Fruit fly (Drosophila melanogaster) whole organism, embryonic: ENCODE measurements around the gene Muc14A.

Experiments used
- Aef1 ChIP-seq: fragments of 200-800 bp; sonication (Bioruptor generic); IDR thresholded peaks from 3 replicates; pipeline ENCODE4 v1.3.6; 2022; ENCODE audit warnings: missing biosample characterization, missing genetic modification characterization
- Atf6 ChIP-seq: fragments of 200-800 bp; sonication (Bioruptor generic); IDR thresholded peaks from 2 replicates; pipeline ENCODE4 v1.3.6; 2022; ENCODE audit warnings: missing biosample characterization, missing genetic modification characterization
- CG10462 ChIP-seq: fragments of 200-800 bp; sonication (Bioruptor generic); optimal IDR thresholded peaks from 2 replicates; lab custom pipeline; 2016; ENCODE audit warnings: missing biosample characterization, missing genetic modification characterization
- CG10654 ChIP-seq: fragments of 200-800 bp; sonication (Bioruptor generic); optimal IDR thresholded peaks from 2 replicates; lab custom pipeline; 2016; ENCODE audit warnings: missing biosample characterization, missing genetic modification characterization
- CG11085 ChIP-seq: fragments of 200-800 bp; sonication (Bioruptor generic); IDR thresholded peaks from 2 replicates; pipeline ENCODE4 v1.3.6; 2022; ENCODE audit warnings: missing biosample characterization, missing genetic modification characterization
- CG1233 ChIP-seq: fragments of 200-800 bp; sonication (Bioruptor generic); optimal IDR thresholded peaks from 4 replicates; lab custom pipeline; 2018; ENCODE audit warnings: missing biosample characterization, mild to moderate bottlenecking, missing genetic modification characterization
- CG14860 ChIP-seq: fragments of 200-800 bp; sonication (Bioruptor generic); IDR thresholded peaks from 3 replicates; pipeline ENCODE4 v1.3.6; 2022; ENCODE audit warnings: missing biosample characterization, missing genetic modification characterization; ENCODE audit not compliant: partially characterized antibody
- CG1647 ChIP-seq: fragments of 200-800 bp; sonication (Bioruptor generic); optimal IDR thresholded peaks from 3 replicates; lab custom pipeline; 2016; ENCODE audit warnings: missing biosample characterization, missing genetic modification characterization
- CG16815 ChIP-seq: fragments of 200-800 bp; sonication (Bioruptor generic); optimal IDR thresholded peaks from 3 replicates; lab custom pipeline; 2017; ENCODE audit warnings: missing biosample characterization, mild to moderate bottlenecking, missing genetic modification characterization
- CG17328 ChIP-seq: fragments of 200-800 bp; sonication (Bioruptor generic); IDR thresholded peaks from 2 replicates; pipeline ENCODE4 v1.3.6; 2022; ENCODE audit warnings: missing biosample characterization, missing genetic modification characterization
- CG31224 ChIP-seq: fragments of 200-800 bp; sonication (Bioruptor generic); IDR thresholded peaks from 2 replicates; pipeline ENCODE4 v1.3.6; 2022; ENCODE audit warnings: missing biosample characterization, missing genetic modification characterization
- CG3726 ChIP-seq: fragments of 200-800 bp; sonication (Bioruptor generic); IDR thresholded peaks from 3 replicates; pipeline ENCODE4, ENCODE4 v1.3.6; 2022; ENCODE audit warnings: missing biosample characterization, missing genetic modification characterization
- CG8944 ChIP-seq: fragments of 200-800 bp; sonication (Bioruptor generic); optimal IDR thresholded peaks from 3 replicates; lab custom pipeline; 2016; ENCODE audit warnings: missing biosample characterization, missing genetic modification characterization
- D19B ChIP-seq: fragments of 200-800 bp; sonication (Bioruptor generic); optimal IDR thresholded peaks from 2 replicates; lab custom pipeline; 2017; ENCODE audit warnings: missing biosample characterization, mild to moderate bottlenecking, missing genetic modification characterization
- Ets65A ChIP-seq: fragments of 200-800 bp; sonication (Bioruptor generic); peaks from one replicate; lab custom pipeline; 2016; ENCODE audit warnings: missing biosample characterization, missing genetic modification characterization
- Gug ChIP-seq: fragments of 200-800 bp; sonication (Bioruptor generic); IDR thresholded peaks from 4 replicates; pipeline ENCODE4 v1.3.6; 2022; ENCODE audit warnings: missing biosample characterization, missing genetic modification characterization
- H2.0 ChIP-seq: fragments of 200-800 bp; sonication (Bioruptor generic); IDR thresholded peaks from 2 replicates; pipeline ENCODE4 v1.3.6; 2022; ENCODE audit warnings: missing biosample characterization, missing genetic modification characterization
- HHEX ChIP-seq: fragments of 200-800 bp; sonication (Bioruptor generic); optimal IDR thresholded peaks from 3 replicates; lab custom pipeline; 2017; ENCODE audit warnings: missing biosample characterization, mild to moderate bottlenecking, missing genetic modification characterization, missing genetic modification reagents
- Meics ChIP-seq: fragments of 200-800 bp; sonication (Bioruptor generic); optimal IDR thresholded peaks from 2 replicates; lab custom pipeline; 2017; ENCODE audit warnings: missing biosample characterization, mild to moderate bottlenecking, missing genetic modification characterization
- Mes4 ChIP-seq: fragments of 200-800 bp; sonication (Bioruptor generic); optimal IDR thresholded peaks from 2 replicates; lab custom pipeline; 2016; ENCODE audit warnings: missing biosample characterization, missing genetic modification characterization
- Nf-YC ChIP-seq: fragments of 200-800 bp; optimal IDR thresholded peaks from 3 replicates; lab custom pipeline; 2019; ENCODE audit warnings: missing biosample characterization, mild to moderate bottlenecking, missing genetic modification characterization, moderate library complexity
- Ptx1 ChIP-seq: fragments of 200-800 bp; sonication (Bioruptor generic); IDR thresholded peaks from 2 replicates; pipeline ENCODE4 v1.3.6; 2022; ENCODE audit warnings: missing biosample characterization, missing genetic modification characterization
- Tbp ChIP-seq: fragments of >200 bp; optimal IDR thresholded peaks from 2 replicates; lab custom pipeline; 2018; ENCODE audit warnings: missing biosample characterization, missing genetic modification characterization
- az2 ChIP-seq: fragments of 200-800 bp; sonication (Bioruptor generic); optimal IDR thresholded peaks from 3 replicates; lab custom pipeline; 2016; ENCODE audit warnings: missing biosample characterization, missing genetic modification characterization
- ci ChIP-seq: fragments of 200-800 bp; sonication (Bioruptor generic); IDR thresholded peaks from 3 replicates; pipeline ENCODE4 v1.3.6; 2022; ENCODE audit warnings: missing biosample characterization, missing genetic modification characterization
- croc ChIP-seq: fragments of 200-800 bp; sonication (Bioruptor generic); conservative IDR thresholded peaks from 3 replicates; pipeline ENCODE4 v1.3.6; 2022; ENCODE audit warnings: missing biosample characterization, missing genetic modification characterization
- esg ChIP-seq: fragments of 200-800 bp; sonication (Bioruptor generic); conservative IDR thresholded peaks from 2 replicates; pipeline ENCODE4 v1.3.6; 2022; ENCODE audit warnings: missing biosample characterization, missing genetic modification characterization
- fd96Cb ChIP-seq: fragments of 200-800 bp; sonication (Bioruptor generic); optimal IDR thresholded peaks from 2 replicates; lab custom pipeline; 2018; ENCODE audit warnings: missing biosample characterization, mild to moderate bottlenecking, missing genetic modification characterization, moderate library complexity
- hb ChIP-seq: fragments of 200-800 bp; sonication (Bioruptor generic); IDR thresholded peaks from 3 replicates; pipeline ENCODE4 v1.3.6; 2022; ENCODE audit warnings: missing biosample characterization, missing genetic modification characterization; ENCODE audit not compliant: partially characterized antibody
- lilli ChIP-seq: fragments of 200-800 bp; sonication (Bioruptor generic); optimal IDR thresholded peaks from 3 replicates; lab custom pipeline; 2016; ENCODE audit warnings: missing biosample characterization, missing genetic modification characterization
- lmd ChIP-seq: fragments of 200-800 bp; sonication (Bioruptor generic); IDR thresholded peaks from 2 replicates; pipeline ENCODE4 v1.3.6; 2022; ENCODE audit warnings: missing biosample characterization, missing genetic modification characterization
- mld ChIP-seq: fragments of 200-800 bp; sonication (Bioruptor generic); IDR thresholded peaks from 3 replicates; pipeline ENCODE4 v1.3.6; 2022; ENCODE audit warnings: missing biosample characterization, missing genetic modification characterization; ENCODE audit not compliant: partially characterized antibody
- onecut ChIP-seq: fragments of 200-800 bp; sonication (Bioruptor generic); IDR thresholded peaks from 2 replicates; pipeline ENCODE4 v1.3.6; 2022; ENCODE audit warnings: missing biosample characterization, missing genetic modification characterization
- pan ChIP-seq, 4 experiments: fragments of >200 bp in 3 of 4; fragments of 200-800 bp in 1 of 4; sonication (Bioruptor generic) in 1 of 4; optimal IDR thresholded peaks in 3 of 4; IDR thresholded peaks in 1 of 4; 2 replicates each; pipeline versions ENCODE4 v1.3.6 to Lab custom; 2017 to 2022; ENCODE audit warnings: missing biosample characterization in 2 of 4, missing genetic modification characterization in 2 of 4, mixed read lengths in 1 of 4
- ranshi ChIP-seq: fragments of 200-800 bp; sonication (Bioruptor generic); IDR thresholded peaks from 2 replicates; pipeline ENCODE4 v1.3.6; 2022; ENCODE audit warnings: missing biosample characterization, missing genetic modification characterization
- run ChIP-seq: fragments of 200-800 bp; sonication (Bioruptor generic); optimal IDR thresholded peaks from 3 replicates; lab custom pipeline; 2018; ENCODE audit warnings: missing biosample characterization, mild to moderate bottlenecking, missing genetic modification characterization
- so ChIP-seq: fragments of 200-800 bp; sonication (Bioruptor generic); IDR thresholded peaks from 3 replicates; pipeline ENCODE4 v1.3.6; 2022; ENCODE audit warnings: missing biosample characterization, missing genetic modification characterization
- vvl ChIP-seq: fragments of 200-800 bp; sonication (Bioruptor generic); IDR thresholded peaks from 2 replicates; pipeline ENCODE4 v1.3.6; 2022; ENCODE audit warnings: missing biosample characterization, missing genetic modification characterization
- zfh1 ChIP-seq: fragments of 200-800 bp; sonication (Bioruptor generic); IDR thresholded peaks from 3 replicates; pipeline ENCODE4 v1.3.6; 2022; ENCODE audit warnings: missing biosample characterization, missing genetic modification characterization

Gene Muc14A

dm6 chrX:16103482-16103881, 94.6 kb downstream of the Muc14A start (continued):
- TF ChIP-seq Gug: peak; percentile 25; the same call in 1 of the 4 replicates
- TF ChIP-seq ranshi (GFP tag; lab: Robert Waterston, UW): peak; percentile 55; the same call in 1 of the 2 replicates
- peak; percentile 30 for TF ChIP-seq HHEX (GFP tag; lab: Kevin White, UChicago)
- TF ChIP-seq Tbp (GFP tag; lab: Kevin White, UChicago): no peak
- no peak for TF ChIP-seq Atf6 (GFP tag; lab: Robert Waterston, UW)
- no peak for TF ChIP-seq CG14860 (GFP tag; lab: Robert Waterston, UW)
- peak; percentile 12 for TF ChIP-seq CG1647
- TF ChIP-seq zfh1: peak; percentile 55
- TF ChIP-seq CG11085 (GFP tag; lab: Robert Waterston, UW): 0 out of 2 replicates have a peak, but pooled peaks have one; percentile 22
- peak; percentile 1 for TF ChIP-seq Meics (GFP tag; lab: Kevin White, UChicago)
- TF ChIP-seq CG10654 (GFP tag; lab: Kevin White, UChicago): peak; percentile 52
- peak; percentile 47 for TF ChIP-seq CG1233 (GFP tag; lab: Kevin White, UChicago)
- TF ChIP-seq D19B: no peak
- TF ChIP-seq CG3726 (GFP tag; lab: Robert Waterston, UW): 0 out of 3 replicates have a peak, but pooled peaks have one; percentile 39
- no peak for TF ChIP-seq mld (GFP tag; lab: Robert Waterston, UW)
- TF ChIP-seq croc (GFP tag; lab: Robert Waterston, UW): peak; percentile 34; the same call in 2 of the 3 replicates
- TF ChIP-seq lilli (GFP tag; lab: Kevin White, UChicago): peak; percentile 65
- TF ChIP-seq ci (GFP tag; lab: Robert Waterston, UW): peak; percentile 73
- 0 out of 2 replicates have a peak, but pooled peaks have one; percentile 18 for TF ChIP-seq H2.0 (GFP tag; lab: Robert Waterston, UW)
- no peak for TF ChIP-seq Nf-YC (tag; lab: Kevin White, UChicago)
- TF ChIP-seq lmd (GFP tag; lab: Robert Waterston, UW): peak; percentile 56
- TF ChIP-seq hb (GFP tag; lab: Robert Waterston, UW): no peak
- TF ChIP-seq CG31224 (GFP tag; lab: Robert Waterston, UW): peak; percentile 24; the same call in 1 of the 2 replicates
- TF ChIP-seq CG10462 (GFP tag; lab: Kevin White, UChicago): peak; percentile 12
- peak; percentile 28; the same call in 1 of the 2 replicates for TF ChIP-seq esg
- peak; percentile 52; the same call in 1 of the 3 replicates for TF ChIP-seq so (GFP tag; lab: Robert Waterston, UW)
- peak; percentile 18 for TF ChIP-seq CG8944 (GFP tag; lab: Kevin White, UChicago)
- TF ChIP-seq onecut (GFP tag; lab: Robert Waterston, UW): peak; percentile 79
- peak; percentile 78 for TF ChIP-seq Ets65A (GFP tag; lab: Kevin White, UChicago)
- peak; percentile 77 for TF ChIP-seq vvl (GFP tag; lab: Robert Waterston, UW)
- TF ChIP-seq run (tag; lab: Kevin White, UChicago): no peak
- TF ChIP-seq az2 (GFP tag; lab: Kevin White, UChicago): peak; percentile 54
- no peak for TF ChIP-seq pan (optimal IDR thresholded peaks at IDR 0.05; lab: Kevin White, UChicago)
- peak in 1 of 2 experiments; percentile 60 for TF ChIP-seq pan (GFP tag; optimal IDR thresholded peaks at IDR 0.05 in 1 of 2, IDR thresholded peaks at IDR 0.05 in 1 of 2)
- TF ChIP-seq Ptx1 (GFP tag; lab: Robert Waterston, UW): peak; percentile 77
- no peak for TF ChIP-seq CG16815 (GFP tag; lab: Kevin White, UChicago)
- TF ChIP-seq Mes4 (GFP tag; lab: Kevin White, UChicago): peak; percentile 1
- TF ChIP-seq Aef1 (GFP tag; lab: Robert Waterston, UW): peak; percentile 22; the same call in 1 of the 3 replicates
- TF ChIP-seq CG17328 (GFP tag; lab: Robert Waterston, UW): peak; percentile 51
- TF ChIP-seq fd96Cb (tag; lab: Kevin White, UChicago): peak; percentile 29
